Worm (Caenorhabditis elegans): Measurements from ENCODE around the gene W08E12.6.

W08E12.6 gene

ce11 chrIV:3298300-3298699 lies at the start of gene W08E12.6:
W08E12.6 (plus strand) TSS chrIV:3298600.
- no peak for TF ChIP-seq unc-62 (GFP tag; optimal IDR thresholded peaks at IDR 0.05)

ce11 chrIV:3250020-3250419 lies 48.4 kb upstream of the W08E12.6 start:
- no peak for TF ChIP-seq unc-62 (GFP tag; optimal IDR thresholded peaks at IDR 0.05)

- no peak for TF ChIP-seq unc-62 (GFP tag; optimal IDR thresholded peaks at IDR 0.05)
Observed at ce11 chrIV:3251551-3251950, 46.8 kb upstream of the W08E12.6 start.

ce11 chrIV:3252047-3252446 lies 46.4 kb upstream of the W08E12.6 start:
- TF ChIP-seq unc-62 (GFP tag; optimal IDR thresholded peaks at IDR 0.05), result no peak

- no peak for TF ChIP-seq unc-62 (GFP tag; optimal IDR thresholded peaks at IDR 0.05)
Observed at ce11 chrIV:3254443-3254842, 44.0 kb upstream of the W08E12.6 start, which contains the start of gene dmd-9. dmd-9 (minus strand) TSS chrIV:3254543.

ce11 chrIV:3256866-3257265 lies 41.5 kb upstream of the W08E12.6 start:
- TF ChIP-seq unc-62 (GFP tag; optimal IDR thresholded peaks at IDR 0.05), result no peak

- TF ChIP-seq unc-62 (GFP tag; optimal IDR thresholded peaks at IDR 0.05), result no peak
Observed at ce11 chrIV:3258528-3258927, 39.9 kb upstream of the W08E12.6 start, which contains the start of gene T26C12.1. T26C12.1 (plus strand) TSS chrIV:3258910.

- no peak for TF ChIP-seq unc-62 (GFP tag; optimal IDR thresholded peaks at IDR 0.05)
Observed at ce11 chrIV:3260216-3260615, 38.2 kb upstream of the W08E12.6 start.

ce11 chrIV:3261761-3262160 lies 36.6 kb upstream of the W08E12.6 start:
- TF ChIP-seq unc-62 (GFP tag; optimal IDR thresholded peaks at IDR 0.05), result no peak

ce11 chrIV:3265657-3266056 lies 32.7 kb upstream of the W08E12.6 start, which contains the start of gene T26C12.2:
T26C12.2 (minus strand) TSS chrIV:3265757.
- TF ChIP-seq unc-62 (GFP tag; optimal IDR thresholded peaks at IDR 0.05), result no peak

ce11 chrIV:3266841-3267240 lies 31.6 kb upstream of the W08E12.6 start:
- no peak for TF ChIP-seq unc-62 (GFP tag; optimal IDR thresholded peaks at IDR 0.05)

- TF ChIP-seq unc-62 (GFP tag; optimal IDR thresholded peaks at IDR 0.05), result no peak
Observed at ce11 chrIV:3267581-3267980, 30.8 kb upstream of the W08E12.6 start, which contains the start of gene clec-173. clec-173 (minus strand) TSS chrIV:3267681.

ce11 chrIV:3271342-3271741 lies 27.1 kb upstream of the W08E12.6 start:
- TF ChIP-seq unc-62 (GFP tag; optimal IDR thresholded peaks at IDR 0.05), result no peak

ce11 chrIV:3273295-3273694 lies 25.1 kb upstream of the W08E12.6 start, which contains the start of gene T26C12.3:
T26C12.3 (minus strand) TSS chrIV:3273395.
- no peak for TF ChIP-seq unc-62 (GFP tag; optimal IDR thresholded peaks at IDR 0.05)

- no peak for TF ChIP-seq unc-62 (GFP tag; optimal IDR thresholded peaks at IDR 0.05)
Observed at ce11 chrIV:3278822-3279221, 19.6 kb upstream of the W08E12.6 start.

- no peak for TF ChIP-seq unc-62 (GFP tag; optimal IDR thresholded peaks at IDR 0.05)
Observed at ce11 chrIV:3289237-3289636, 9.2 kb upstream of the W08E12.6 start, which contains the start of gene gcy-23. gcy-23 (minus strand) TSS chrIV:3289337.

- no peak for TF ChIP-seq unc-62 (GFP tag; optimal IDR thresholded peaks at IDR 0.05)
Observed at ce11 chrIV:3291977-3292561, 6.3 kb upstream of the W08E12.6 start, which contains the start of gene W08E12.8. W08E12.8 (plus strand) TSS chrIV:3292371.

Data from whole organism, dauer.